Worm (Caenorhabditis elegans) whole organism, late embryonic: Measurements from ENCODE around the gene B0222.5.

Source experiments
- ama-1 ChIP-seq: fragments of 150-350 bp; optimal IDR thresholded peaks from 2 replicates; lab custom pipeline; 2014
- ceh-45 ChIP-seq: fragments of 200-800 bp; sonication (Bioruptor generic); IDR thresholded peaks from 2 replicates; pipeline ENCODE4 v1.3.6; 2022; ENCODE audit warnings: missing genetic modification reagents, missing genetic modification characterization, missing compliant biosample characterization
- elt-4 ChIP-seq: sonication (generic microtip); optimal IDR thresholded peaks from 2 replicates; lab custom pipeline; 2016; ENCODE audit warnings: missing genetic modification characterization, missing compliant biosample characterization
- hlh-30 ChIP-seq: sonication (generic microtip); optimal IDR thresholded peaks from 2 replicates; lab custom pipeline; 2017; ENCODE audit warnings: antibody characterized with exemption, missing genetic modification characterization, missing compliant biosample characterization; ENCODE audit not compliant: insufficient read depth
- hlh-6 ChIP-seq: sonication (generic microtip); optimal IDR thresholded peaks from 2 replicates; lab custom pipeline; 2016; ENCODE audit warnings: missing genotype, missing genetic modification characterization, missing compliant biosample characterization
- lin-11 ChIP-seq: fragments of 200-800 bp; sonication (Bioruptor generic); optimal IDR thresholded peaks from 2 replicates; lab custom pipeline; 2018; ENCODE audit warnings: mild to moderate bottlenecking, missing genetic modification characterization, missing compliant biosample characterization
- pha-4 ChIP-seq: fragments of 150-350 bp; optimal IDR thresholded peaks from 2 replicates; lab custom pipeline; 2018; ENCODE audit warnings: missing biosample characterization, missing genetic modification reagents, missing genetic modification characterization
- unc-42 ChIP-seq: sonication (generic microtip); optimal IDR thresholded peaks from 2 replicates; lab custom pipeline; 2016; ENCODE audit warnings: missing genotype, missing genetic modification characterization, missing compliant biosample characterization

DNA sequence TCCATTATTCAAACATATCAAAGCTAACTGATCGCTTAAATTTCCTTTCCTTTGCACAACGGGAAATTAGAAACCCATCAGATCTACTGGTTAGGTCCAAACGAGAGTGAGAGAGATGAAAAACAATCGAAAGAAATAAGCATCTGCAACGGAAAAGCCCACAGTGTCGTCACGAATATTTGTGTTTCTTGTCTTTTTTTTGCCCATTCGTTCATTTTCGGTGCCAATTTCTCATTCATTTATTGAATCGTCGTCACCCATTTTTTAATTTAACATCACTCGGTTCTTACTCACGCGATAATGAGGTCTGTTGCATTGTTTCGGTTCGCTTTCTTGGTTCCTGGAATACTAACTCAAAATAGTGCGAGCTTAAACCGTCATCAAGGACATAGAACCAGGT is 30.5 kb downstream of the B0222.5 start, which contains the start of gene F21C10.6:
- TF ChIP-seq ama-1 (lab: Kevin White, UChicago): no peak
- no peak for TF ChIP-seq ceh-45 (GFP tag; lab: Robert Waterston, UW)
- TF ChIP-seq lin-11 (tag; lab: Kevin White, UChicago): no peak
- TF ChIP-seq pha-4: no peak
- TF ChIP-seq elt-4: no peak
- TF ChIP-seq hlh-6 (tag; lab: Kevin White, UChicago): no peak
- no peak for TF ChIP-seq unc-42
- no peak for TF ChIP-seq hlh-30 (tag; lab: Kevin White, UChicago)
